Worm (Caenorhabditis elegans): Measurements from ENCODE around the gene C46A5.1.

C46A5.1 gene

ce11 chrIV:7723555-7723954, 40.2 kb upstream of the C46A5.1 start:
- no peak for TF ChIP-seq F33H1.4 (GFP tag; IDR thresholded peaks at IDR 0.05)
- no peak for TF ChIP-seq ZK185.1 (tag; optimal IDR thresholded peaks at IDR 0.05; ENCODE audit: poor library complexity, severe bottlenecking)
- no peak for TF ChIP-seq madf-10 (tag; optimal IDR thresholded peaks at IDR 0.05)
- TF ChIP-seq ceh-91 (GFP tag; IDR thresholded peaks at IDR 0.05): no peak

ce11 chrIV:7724912-7725311, 38.8 kb upstream of the C46A5.1 start:
- TF ChIP-seq nfya-2 (GFP tag; IDR thresholded peaks at IDR 0.05): no peak

ce11 chrIV:7726325-7726724, 37.4 kb upstream of the C46A5.1 start, which contains the start of gene C50F7.5:
Gene C50F7.5 (plus strand): TSS chrIV:7726719.
- TF ChIP-seq nhr-80 (tag; optimal IDR thresholded peaks at IDR 0.05) (peak; percentile 26), B0019.2 (GFP tag; conservative IDR thresholded peaks at IDR 0.05) (no peak)

DNA sequence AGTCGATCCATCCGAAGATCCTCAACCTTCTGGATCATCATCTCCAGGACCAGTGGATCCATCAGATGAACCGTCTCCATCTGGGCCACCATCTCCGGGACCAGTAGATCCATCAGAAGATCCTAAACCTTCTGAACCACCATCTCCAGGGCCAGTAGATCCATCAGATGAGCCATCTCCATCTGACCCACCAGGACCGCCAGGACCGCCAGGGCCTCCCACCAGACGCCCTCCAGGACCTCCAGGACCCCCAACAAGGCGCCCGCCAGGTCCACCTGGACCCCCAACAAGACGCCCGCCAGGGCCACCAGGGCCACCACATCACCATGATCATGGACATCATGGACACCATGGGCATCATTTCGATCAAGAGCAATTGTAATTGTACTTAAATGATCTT, 36.5 kb upstream of the C46A5.1 start:
- TF ChIP-seq bed-1 (GFP tag; IDR thresholded peaks at IDR 0.05) (no peak), B0035.1 (tag; optimal IDR thresholded peaks at IDR 0.05) (no peak), snpc-4 (GFP tag; optimal IDR thresholded peaks at IDR 0.05) (no peak), snpc-4 (tag; optimal IDR thresholded peaks at IDR 0.05) (no peak), egrh-3 (GFP tag; IDR thresholded peaks at IDR 0.05) (peak; percentile 86; the same call in 1 of the 2 replicates), zfh-2 (GFP tag; conservative IDR thresholded peaks at IDR 0.05) (peak; percentile 88)

ce11 chrIV:7728402-7728963, 35.2 kb upstream of the C46A5.1 start, which contains the start of gene sucg-1:
Gene sucg-1 (plus strand): TSS chrIV:7728913.
- TF ChIP-seq ceh-27 (GFP tag; optimal IDR thresholded peaks at IDR 0.05) (no peak), attf-3 (GFP tag; conservative IDR thresholded peaks at IDR 0.05) (peak; percentile 79), hmg-1.2 (GFP tag; IDR thresholded peaks at IDR 0.05) (peak; percentile 37; the same call in 1 of the 2 replicates), cebp-1 (GFP tag; IDR thresholded peaks at IDR 0.05) (peak; percentile 84), cebp-1 (tag; optimal IDR thresholded peaks at IDR 0.05) (peak; percentile 91)

DNA sequence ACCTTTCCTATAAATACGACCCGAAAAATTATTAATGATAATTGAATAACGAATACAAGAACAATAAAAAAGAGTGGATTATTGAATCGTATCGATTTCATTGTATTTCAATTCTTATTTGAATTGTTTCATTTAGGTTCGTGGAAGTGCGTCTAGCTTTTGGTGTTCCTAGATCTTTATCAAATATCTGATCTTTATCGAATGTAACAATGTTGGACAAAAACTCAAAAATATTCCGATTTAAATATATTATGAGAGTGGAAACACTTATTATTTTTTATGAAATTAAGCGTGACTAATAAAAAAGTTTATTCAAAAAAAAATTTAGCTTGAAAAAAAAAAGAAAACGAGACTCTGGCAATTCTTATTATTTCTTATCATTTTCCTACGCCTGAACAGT, 31.8 kb upstream of the C46A5.1 start, which contains the start of the genes C50F7.9 and C50F7.3:
TSS of gene C50F7.9 (minus strand) at position 101 of the 400 bp plus-strand sequence.
TSS of gene C50F7.3 (plus strand) at position 370 of the 400 bp plus-strand sequence.
- TF ChIP-seq ztf-28 (GFP tag; IDR thresholded peaks at IDR 0.05) (no peak), F57C9.4 (tag; optimal IDR thresholded peaks at IDR 0.05) (no peak), aptf-3 (GFP tag; IDR thresholded peaks at IDR 0.05) (no peak), nfyb-1 (GFP tag; IDR thresholded peaks at IDR 0.05) (no peak), hlh-12 (tag; optimal IDR thresholded peaks at IDR 0.05) (no peak), lin-54 (GFP tag; optimal IDR thresholded peaks at IDR 0.05) (no peak), nfya-2 (GFP tag; IDR thresholded peaks at IDR 0.05) (no peak), repo-1 (tag; optimal IDR thresholded peaks at IDR 0.05) (no peak), xnd-1 (tag; optimal IDR thresholded peaks at IDR 0.05) (no peak), dpff-1 (tag; optimal IDR thresholded peaks at IDR 0.05) (no peak), lsy-27 (tag; optimal IDR thresholded peaks at IDR 0.05; ENCODE audit: borderline replicate concordance, insufficient read depth) (no peak), lin-35 (GFP tag; optimal IDR thresholded peaks at IDR 0.05) (no peak), sea-2 (GFP tag; IDR thresholded peaks at IDR 0.05) (no peak), nfya-1 (tag; optimal IDR thresholded peaks at IDR 0.05; ENCODE audit: borderline replicate concordance, insufficient read depth) (no peak)

All from whole organism, young adult.